Fruit fly (Drosophila melanogaster): ENCODE results near the gene IntS12.

IntS12 gene

DNA sequence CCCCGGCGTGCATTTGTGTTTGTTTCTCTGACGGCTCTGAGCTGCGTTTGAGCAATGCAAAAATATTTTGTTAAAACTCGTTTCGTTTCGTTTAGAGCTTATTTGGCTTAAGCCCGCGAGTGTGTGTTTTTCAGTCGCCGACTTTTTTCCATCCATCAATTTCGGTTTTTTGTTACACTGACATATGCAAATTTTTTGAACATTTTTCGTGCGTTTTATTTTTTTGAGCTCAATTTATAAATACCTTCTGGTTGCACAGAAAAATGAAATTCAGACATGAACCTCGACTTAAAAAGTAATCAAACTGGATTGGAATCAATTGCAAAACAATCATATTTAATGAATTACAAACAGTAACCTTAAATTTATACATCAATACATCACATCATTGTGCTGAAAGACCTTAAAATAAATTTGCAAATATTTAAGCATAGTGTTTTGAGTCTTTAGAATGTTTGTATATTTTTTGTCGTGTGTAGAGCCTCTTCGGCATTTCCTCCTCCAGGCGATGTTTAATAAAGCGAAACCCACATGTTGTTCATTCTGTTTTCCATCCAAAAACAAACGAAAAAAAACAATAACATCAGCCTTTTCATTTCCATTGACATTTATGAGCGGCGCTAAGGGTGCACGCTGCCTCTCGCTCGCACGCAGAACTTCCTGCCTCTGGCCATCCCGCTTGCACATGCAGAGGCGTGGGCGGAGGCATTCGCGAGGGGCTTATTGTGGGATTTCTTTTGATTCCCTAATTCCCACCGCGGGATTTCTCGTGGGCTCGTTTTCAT is 19.2 kb downstream of the IntS12 start (continued):
- TF ChIP-seq CG10669 (GFP tag; optimal IDR thresholded peaks at IDR 0.05) (no peak), Sox15 (GFP tag; optimal IDR thresholded peaks at IDR 0.05) (no peak), vri (GFP tag; optimal IDR thresholded peaks at IDR 0.05) (no peak), svp (GFP tag) (peak; percentile 76), Blimp-1 (GFP tag; optimal IDR thresholded peaks at IDR 0.05) (no peak), CG3919 (GFP tag; optimal IDR thresholded peaks at IDR 0.05) (peak; percentile 22), eg (GFP tag; IDR thresholded peaks at IDR 0.05) (no peak), Met (GFP tag; optimal IDR thresholded peaks at IDR 0.05) (peak; percentile 44), lz (GFP tag; optimal IDR thresholded peaks at IDR 0.05) (no peak), CG15336 (GFP tag; IDR thresholded peaks at IDR 0.05) (no peak), fd59A (GFP tag; optimal IDR thresholded peaks at IDR 0.05) (no peak), ss (GFP tag; optimal IDR thresholded peaks at IDR 0.05) (no peak), acj6 (GFP tag; optimal IDR thresholded peaks at IDR 0.05) (no peak), spab (GFP tag; optimal IDR thresholded peaks at IDR 0.05) (no peak), Hr39 (GFP tag; optimal IDR thresholded peaks at IDR 0.05) (peak; percentile 21), Hr38 (GFP tag; optimal IDR thresholded peaks at IDR 0.05) (no peak), CG6163 (GFP tag; IDR thresholded peaks at IDR 0.05) (no peak), CG11762 (GFP tag; optimal IDR thresholded peaks at IDR 0.05; ENCODE audit: insufficient read depth) (no peak), dac (GFP tag; optimal IDR thresholded peaks at IDR 0.05) (no peak), CG10631 (GFP tag; optimal IDR thresholded peaks at IDR 0.05) (no peak), Eip93F (GFP tag; optimal IDR thresholded peaks at IDR 0.05) (no peak), OdsH (GFP tag; optimal IDR thresholded peaks at IDR 0.05) (peak; percentile 7), CG8632 (GFP tag; optimal IDR thresholded peaks at IDR 0.05) (no peak), CG3032 (tag; optimal IDR thresholded peaks at IDR 0.05) (no peak), CG9139 (GFP tag; optimal IDR thresholded peaks at IDR 0.05) (no peak), Eip78C (GFP tag) (peak; percentile 84), Sox102F (GFP tag; optimal IDR thresholded peaks at IDR 0.05) (peak; percentile 44), CG11902 (GFP tag; optimal IDR thresholded peaks at IDR 0.05) (no peak), CG16779 (tag; optimal IDR thresholded peaks at IDR 0.05) (no peak), CG6854 (GFP tag; optimal IDR thresholded peaks at IDR 0.05) (no peak), Ets21C (GFP tag; optimal IDR thresholded peaks at IDR 0.05) (no peak), Smox (GFP tag; optimal IDR thresholded peaks at IDR 0.05) (peak; percentile 21), fkh (GFP tag; optimal IDR thresholded peaks at IDR 0.05) (no peak), CG8319 (GFP tag; optimal IDR thresholded peaks at IDR 0.05) (no peak), Eip75B (GFP tag; optimal IDR thresholded peaks at IDR 0.05) (no peak), CG4318 (GFP tag; optimal IDR thresholded peaks at IDR 0.05) (no peak), CG6792 (GFP tag; optimal IDR thresholded peaks at IDR 0.05) (no peak), cyc (GFP tag; optimal IDR thresholded peaks at IDR 0.05) (no peak), CG8119 (GFP tag; IDR thresholded peaks at IDR 0.05) (no peak), topi (GFP tag; optimal IDR thresholded peaks at IDR 0.05) (peak; percentile 39), dsx (GFP tag; optimal IDR thresholded peaks at IDR 0.05; ENCODE audit: poor library complexity, severe bottlenecking) (no peak), CG11294 (GFP tag; IDR thresholded peaks at IDR 0.05) (no peak)

DNA sequence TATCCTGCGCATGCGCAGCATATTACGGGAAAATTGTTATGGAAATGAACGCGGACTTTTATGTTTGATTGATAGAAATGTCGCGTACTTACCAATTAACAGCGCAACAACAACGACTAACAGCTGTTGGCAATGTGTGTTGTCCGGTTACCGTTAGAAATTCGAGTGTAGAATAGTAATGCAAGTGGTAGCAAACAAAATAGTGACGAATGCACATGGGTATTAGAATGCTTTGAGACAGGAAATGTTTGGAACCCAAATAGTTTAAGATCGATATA is 19.8 kb downstream of the IntS12 start:
- TF ChIP-seq CG6854 (GFP tag; optimal IDR thresholded peaks at IDR 0.05): no peak
- TF ChIP-seq fd85E (GFP tag; optimal IDR thresholded peaks at IDR 0.05): no peak
- no peak for TF ChIP-seq CG10631 (GFP tag; optimal IDR thresholded peaks at IDR 0.05)
- no peak for TF ChIP-seq Hr38 (GFP tag; optimal IDR thresholded peaks at IDR 0.05)
- no peak for TF ChIP-seq CG11294 (GFP tag; IDR thresholded peaks at IDR 0.05)
- TF ChIP-seq achi (GFP tag; optimal IDR thresholded peaks at IDR 0.05): no peak
- TF ChIP-seq CG1621 (tag; optimal IDR thresholded peaks at IDR 0.05): no peak

Measured in whole organism, prepupa.